Fruit fly (Drosophila melanogaster): ENCODE results near the gene CG10588.

Gene CG10588

dm6 chr3L:20942076-20942475 lies 14.7 kb upstream of the CG10588 start:
- TF ChIP-seq CG8478 (optimal IDR thresholded peaks at IDR 0.05): no peak
- no peak for TF ChIP-seq CTCF (optimal IDR thresholded peaks at IDR 0.05)

dm6 chr3L:20944180-20944579 lies 12.6 kb upstream of the CG10588 start:
- TF ChIP-seq CTCF (optimal IDR thresholded peaks at IDR 0.05) (no peak), CG8478 (optimal IDR thresholded peaks at IDR 0.05) (no peak)

- TF ChIP-seq CG8478 (optimal IDR thresholded peaks at IDR 0.05) (no peak), CTCF (optimal IDR thresholded peaks at IDR 0.05) (no peak)
These were observed 10.7 kb upstream of the CG10588 start for dm6 chr3L:20946054-20946453.

dm6 chr3L:20946944-20947343 lies 9.8 kb upstream of the CG10588 start:
- TF ChIP-seq CG8478 (optimal IDR thresholded peaks at IDR 0.05): no peak
- TF ChIP-seq CTCF (optimal IDR thresholded peaks at IDR 0.05): no peak

- no peak for TF ChIP-seq CG8478 (optimal IDR thresholded peaks at IDR 0.05)
These were observed 8.3 kb upstream of the CG10588 start for dm6 chr3L:20948404-20948803.

dm6 chr3L:20949371-20950135 lies 7.2 kb upstream of the CG10588 start, which contains the start of gene fng:
Gene fng (minus strand): TSS chr3L:20949512.
- TF ChIP-seq CTCF (optimal IDR thresholded peaks at IDR 0.05): no peak

dm6 chr3L:20950136-20950499 lies 6.6 kb upstream of the CG10588 start:
- no peak for TF ChIP-seq CTCF (optimal IDR thresholded peaks at IDR 0.05)

dm6 chr3L:20950520-20951135 lies 6.1 kb upstream of the CG10588 start:
- no peak for TF ChIP-seq CG8478 (optimal IDR thresholded peaks at IDR 0.05)
- no peak for TF ChIP-seq CTCF (optimal IDR thresholded peaks at IDR 0.05)

- TF ChIP-seq CTCF (optimal IDR thresholded peaks at IDR 0.05): no peak
- no peak for TF ChIP-seq CG8478 (optimal IDR thresholded peaks at IDR 0.05)
These were observed 5.1 kb upstream of the CG10588 start for dm6 chr3L:20951477-20952120.

dm6 chr3L:20952121-20952487 lies 4.6 kb upstream of the CG10588 start:
- TF ChIP-seq CTCF (optimal IDR thresholded peaks at IDR 0.05) (no peak), CG8478 (optimal IDR thresholded peaks at IDR 0.05) (no peak)

dm6 chr3L:20952622-20953618 lies 3.8 kb upstream of the CG10588 start:
- TF ChIP-seq CG8478 (optimal IDR thresholded peaks at IDR 0.05) (no peak), CTCF (optimal IDR thresholded peaks at IDR 0.05) (no peak)

- TF ChIP-seq CTCF (optimal IDR thresholded peaks at IDR 0.05) (no peak), CG8478 (optimal IDR thresholded peaks at IDR 0.05) (no peak)
These were observed 2.6 kb upstream of the CG10588 start for dm6 chr3L:20954118-20954517.

- TF ChIP-seq CG8478 (optimal IDR thresholded peaks at IDR 0.05): no peak
These were observed 4.6 kb downstream of the CG10588 start, which contains the start of gene CG11037 for dm6 chr3L:20961286-20961685. Gene CG11037 (minus strand): TSS chr3L:20961386.

- TF ChIP-seq CTCF (optimal IDR thresholded peaks at IDR 0.05) (no peak), CG8478 (optimal IDR thresholded peaks at IDR 0.05) (no peak)
These were observed 5.7 kb downstream of the CG10588 start, which contains the start of gene CG10587 for dm6 chr3L:20962455-20962854. Gene CG10587 (minus strand): TSS chr3L:20962555.

- TF ChIP-seq CG8478 (optimal IDR thresholded peaks at IDR 0.05) (no peak), CTCF (optimal IDR thresholded peaks at IDR 0.05) (no peak)
These were observed 9.9 kb downstream of the CG10588 start, which contains the start of gene CG12983 for dm6 chr3L:20966662-20967061. Gene CG12983 (minus strand): TSS chr3L:20966762.

Measured in S2 (cell line).